Comparison of ENCODE assay signal across 1 fruit fly cellular context in the genomic region with DNA sequence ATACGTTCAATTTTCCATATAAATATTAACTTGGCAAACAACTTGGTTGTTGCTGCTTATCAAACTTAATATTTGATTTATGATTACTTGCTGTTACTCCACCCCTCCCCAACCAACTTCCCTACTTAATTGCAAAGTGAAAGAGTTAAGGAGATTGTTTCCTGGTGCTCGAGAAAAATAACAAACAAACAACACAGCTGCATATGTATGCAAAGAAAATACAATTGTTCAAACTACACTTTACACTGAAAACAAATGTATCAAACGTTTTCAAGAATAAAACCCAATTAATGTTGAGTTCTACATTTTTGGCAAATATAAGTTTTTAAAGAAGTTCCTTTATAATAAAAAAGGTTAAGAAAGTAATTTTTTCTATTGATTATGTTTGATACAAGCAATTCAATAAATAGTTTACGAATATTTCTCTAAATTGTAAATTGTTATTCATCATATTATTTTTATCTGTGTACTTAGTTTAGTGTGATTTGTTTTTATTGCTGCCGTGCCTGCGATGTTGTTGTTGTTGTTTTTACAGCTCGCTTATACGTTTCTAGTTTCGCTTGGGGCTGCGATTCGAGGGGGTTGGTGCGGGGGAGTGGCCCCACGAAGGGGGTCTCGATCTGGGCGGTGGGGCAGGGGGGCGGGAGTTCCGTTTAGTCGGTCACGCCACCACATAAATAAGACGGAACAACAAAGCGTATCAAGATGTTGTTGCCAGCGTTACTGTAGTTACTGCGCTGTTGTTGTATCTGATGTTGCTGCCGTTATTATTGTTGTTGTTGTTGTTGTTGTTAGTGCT.
TF ChIP-seq lines count a peak whose summit lies in the region.

No protein-coding gene starts in this region.

TF ChIP-seq in whole organism, embryonic, 481 proteins besides CTCF, POLR2A, EP300 and RAD21 (continued from another document and continues in another):
- TF ChIP-seq bsh (GFP tag; optimal IDR thresholded peaks at IDR 0.05; lab: Kevin White, UChicago) (peak in 1 of 2 experiments; percentile 89), slbo (GFP tag; IDR thresholded peaks at IDR 0.05; lab: Robert Waterston, UW) (peak; percentile 72), CG18619 (GFP tag; optimal IDR thresholded peaks at IDR 0.05; lab: Kevin White, UChicago) (peak; percentile 62), Fer3 (tag; optimal IDR thresholded peaks at IDR 0.05; lab: Kevin White, UChicago) (peak; percentile 80), Bteb2 (GFP tag; optimal IDR thresholded peaks at IDR 0.05; lab: Kevin White, UChicago) (peak; percentile 76), ERR (GFP tag; optimal IDR thresholded peaks at IDR 0.05; lab: Kevin White, UChicago) (peak; percentile 24), Six4 (GFP tag; optimal IDR thresholded peaks at IDR 0.05; lab: Kevin White, UChicago) (peak; percentile 65), Hr51 (GFP tag; optimal IDR thresholded peaks at IDR 0.05; lab: Kevin White, UChicago) (peak in 1 of 2 experiments; percentile 87), CG31388 (GFP tag; optimal IDR thresholded peaks at IDR 0.05; lab: Kevin White, UChicago) (no peak), Stat92E (GFP tag; optimal IDR thresholded peaks at IDR 0.05; lab: Kevin White, UChicago) (no peak), CG17385 (GFP tag; optimal IDR thresholded peaks at IDR 0.05; lab: Kevin White, UChicago) (peak; percentile 69), CG3847 (GFP tag; IDR thresholded peaks at IDR 0.05; lab: Robert Waterston, UW) (peak; percentile 59; the same call in 1 of the 2 replicates), CG3838 (GFP tag; optimal IDR thresholded peaks at IDR 0.05; lab: Kevin White, UChicago) (peak; percentile 69), zen (tag; optimal IDR thresholded peaks at IDR 0.05; lab: Kevin White, UChicago) (peak; percentile 57), crc (GFP tag; optimal IDR thresholded peaks at IDR 0.05; lab: Kevin White, UChicago) (no peak), run (tag; optimal IDR thresholded peaks at IDR 0.05; lab: Kevin White, UChicago) (peak; percentile 46), lilli (GFP tag; optimal IDR thresholded peaks at IDR 0.05; lab: Kevin White, UChicago) (peak; percentile 44), CG2712 (tag; optimal IDR thresholded peaks at IDR 0.05; lab: Kevin White, UChicago) (peak; percentile 90), Fer1 (GFP tag; optimal IDR thresholded peaks at IDR 0.05; lab: Kevin White, UChicago) (peak; percentile 41), Lpt (GFP tag; optimal IDR thresholded peaks at IDR 0.05; lab: Kevin White, UChicago) (no peak), ap (GFP tag; IDR thresholded peaks at IDR 0.05; lab: Robert Waterston, UW) (peak; percentile 15; the same call in 1 of the 2 replicates), HmgZ (tag; optimal IDR thresholded peaks at IDR 0.05; lab: Kevin White, UChicago) (peak; percentile 65), CHES-1-like (GFP tag; optimal IDR thresholded peaks at IDR 0.05; lab: Kevin White, UChicago) (peak; percentile 61), B-H1 (GFP tag; IDR thresholded peaks at IDR 0.05; lab: Robert Waterston, UW) (no peak; the same call in 2 of the 3 replicates), CG12299 (tag; optimal IDR thresholded peaks at IDR 0.05; lab: Kevin White, UChicago) (peak; percentile 45), p53 (GFP tag; optimal IDR thresholded peaks at IDR 0.05; lab: Kevin White, UChicago) (no peak), CG7372 (GFP tag; IDR thresholded peaks at IDR 0.05; lab: Robert Waterston, UW) (no peak), chm (GFP tag; IDR thresholded peaks at IDR 0.05; lab: Robert Waterston, UW) (no peak), CG9817 (tag; optimal IDR thresholded peaks at IDR 0.05; lab: Kevin White, UChicago) (peak; percentile 54), Spps (tag; optimal IDR thresholded peaks at IDR 0.05; lab: Kevin White, UChicago) (peak; percentile 46), Ravus (GFP tag; IDR thresholded peaks at IDR 0.05; lab: Robert Waterston, UW) (no peak), stc (GFP tag; IDR thresholded peaks at IDR 0.05; lab: Robert Waterston, UW) (peak; percentile 77; the same call in 1 of the 2 replicates), phol (tag; optimal IDR thresholded peaks at IDR 0.05; lab: Kevin White, UChicago) (peak; percentile 87), mam (GFP tag; optimal IDR thresholded peaks at IDR 0.05; lab: Kevin White, UChicago) (peak; percentile 44), corto (GFP tag; optimal IDR thresholded peaks at IDR 0.05; lab: Kevin White, UChicago) (no peak), fu2 (GFP tag; optimal IDR thresholded peaks at IDR 0.05; lab: Kevin White, UChicago) (peak; percentile 5), gsb-n (tag; optimal IDR thresholded peaks at IDR 0.05; lab: Kevin White, UChicago) (peak; percentile 65), CG11398 (GFP tag; optimal IDR thresholded peaks at IDR 0.05; lab: Kevin White, UChicago) (peak; percentile 59), dpn (GFP tag; optimal IDR thresholded peaks at IDR 0.05; lab: Kevin White, UChicago) (peak; percentile 44 to 59), salm (tag; optimal IDR thresholded peaks at IDR 0.05; lab: Kevin White, UChicago) (peak; percentile 44), CG8478 (optimal IDR thresholded peaks at IDR 0.05; lab: Kevin White, UChicago) (no peak), oc (tag; optimal IDR thresholded peaks at IDR 0.05; lab: Kevin White, UChicago) (peak; percentile 51), Camta (GFP tag; optimal IDR thresholded peaks at IDR 0.05; lab: Kevin White, UChicago) (peak; percentile 70), ftz-f1 (GFP tag; optimal IDR thresholded peaks at IDR 0.05; lab: Kevin White, UChicago) (no peak), pnt (GFP tag; optimal IDR thresholded peaks at IDR 0.05; lab: Kevin White, UChicago) (peak; percentile 38), emc (GFP tag; optimal IDR thresholded peaks at IDR 0.05; lab: Kevin White, UChicago) (no peak), kay (GFP tag; optimal IDR thresholded peaks at IDR 0.05; lab: Kevin White, UChicago) (peak; percentile 12), chinmo (GFP tag; IDR thresholded peaks at IDR 0.05; lab: Robert Waterston, UW; ENCODE audit: partially characterized antibody) (peak; percentile 96), Mes4 (GFP tag; optimal IDR thresholded peaks at IDR 0.05; lab: Kevin White, UChicago) (peak; percentile 36), odd (GFP tag; optimal IDR thresholded peaks at IDR 0.05; lab: Kevin White, UChicago) (peak; percentile 72), CG2875 (GFP tag; optimal IDR thresholded peaks at IDR 0.05; lab: Kevin White, UChicago) (peak; percentile 61), Asciz (GFP tag; optimal IDR thresholded peaks at IDR 0.05; lab: Kevin White, UChicago) (peak; percentile 85), Hmr (GFP tag; optimal IDR thresholded peaks at IDR 0.05; lab: Kevin White, UChicago) (peak; percentile 72), exex (tag; optimal IDR thresholded peaks at IDR 0.05; lab: Kevin White, UChicago) (peak; percentile 21), Atf-2 (GFP tag; optimal IDR thresholded peaks at IDR 0.05; lab: Kevin White, UChicago) (peak; percentile 24), CG8089 (GFP tag; optimal IDR thresholded peaks at IDR 0.05; lab: Kevin White, UChicago) (peak; percentile 42), BtbVII (GFP tag; optimal IDR thresholded peaks at IDR 0.05; lab: Kevin White, UChicago) (peak; percentile 10), Dek (tag; optimal IDR thresholded peaks at IDR 0.05; lab: Kevin White, UChicago) (peak; percentile 64), CG11723 (GFP tag; optimal IDR thresholded peaks at IDR 0.05; lab: Kevin White, UChicago) (peak; percentile 10), ara (GFP tag; IDR thresholded peaks at IDR 0.05; lab: Robert Waterston, UW) (no peak), Jarid2 (GFP tag; optimal IDR thresholded peaks at IDR 0.05; lab: Kevin White, UChicago) (peak; percentile 34), CG9609 (GFP tag; optimal IDR thresholded peaks at IDR 0.05; lab: Kevin White, UChicago) (no peak), otp (GFP tag; IDR thresholded peaks at IDR 0.05; lab: Robert Waterston, UW) (no peak), CG2129 (GFP tag; IDR thresholded peaks at IDR 0.05; lab: Robert Waterston, UW; ENCODE audit: partially characterized antibody) (no peak), prd (optimal IDR thresholded peaks at IDR 0.05; lab: Kevin White, UChicago) (no peak), prd (GFP tag; IDR thresholded peaks at IDR 0.05; lab: Robert Waterston, UW) (peak; percentile 70; the same call in 2 of the 3 replicates), Ssrp (tag; optimal IDR thresholded peaks at IDR 0.05; lab: Kevin White, UChicago) (peak; percentile 75), HLH54F (GFP tag; optimal IDR thresholded peaks at IDR 0.05; lab: Kevin White, UChicago) (no peak), CG13624 (GFP tag; optimal IDR thresholded peaks at IDR 0.05; lab: Kevin White, UChicago) (peak; percentile 53), CG4282 (GFP tag; optimal IDR thresholded peaks at IDR 0.05; lab: Kevin White, UChicago) (no peak), CG7745 (tag; optimal IDR thresholded peaks at IDR 0.05; lab: Kevin White, UChicago) (no peak), Gug (GFP tag; IDR thresholded peaks at IDR 0.05; lab: Robert Waterston, UW) (no peak), CG18262 (tag; optimal IDR thresholded peaks at IDR 0.05; lab: Kevin White, UChicago) (peak; percentile 89), CG8281 (tag; optimal IDR thresholded peaks at IDR 0.05; lab: Kevin White, UChicago) (no peak), CG10959 (GFP tag; IDR thresholded peaks at IDR 0.05; lab: Robert Waterston, UW) (no peak), repo (GFP tag; optimal IDR thresholded peaks at IDR 0.05; lab: Kevin White, UChicago) (no peak), zf30C (GFP tag; optimal IDR thresholded peaks at IDR 0.05; lab: Kevin White, UChicago) (peak; percentile 65), CG4854 (GFP tag; optimal IDR thresholded peaks at IDR 0.05; lab: Kevin White, UChicago) (peak; percentile 32), BEAF-32 (GFP tag; optimal IDR thresholded peaks at IDR 0.05; lab: Kevin White, UChicago) (no peak), Mrtf (GFP tag; IDR thresholded peaks at IDR 0.05; lab: Robert Waterston, UW) (no peak), CG17829 (tag; optimal IDR thresholded peaks at IDR 0.05; lab: Kevin White, UChicago) (peak; percentile 83), Oaz (GFP tag; IDR thresholded peaks at IDR 0.05; lab: Robert Waterston, UW) (0 out of 2 replicates have a peak, but pooled peaks have one; percentile 12), h (optimal IDR thresholded peaks at IDR 0.05; lab: Kevin White, UChicago) (no peak), dmrt11E (tag; optimal IDR thresholded peaks at IDR 0.05; lab: Kevin White, UChicago) (peak; percentile 82), CG30431 (GFP tag; optimal IDR thresholded peaks at IDR 0.05; lab: Kevin White, UChicago) (no peak), CG17912 (GFP tag; optimal IDR thresholded peaks at IDR 0.05; lab: Kevin White, UChicago) (no peak), Meics (GFP tag; optimal IDR thresholded peaks at IDR 0.05; lab: Kevin White, UChicago) (peak; percentile 79), usp (GFP tag; optimal IDR thresholded peaks at IDR 0.05; lab: Kevin White, UChicago) (no peak), grau (tag; optimal IDR thresholded peaks at IDR 0.05; lab: Kevin White, UChicago) (peak; percentile 88), insv (GFP tag; optimal IDR thresholded peaks at IDR 0.05; lab: Kevin White, UChicago) (no peak), CG30020 (tag; optimal IDR thresholded peaks at IDR 0.05; lab: Kevin White, UChicago) (peak; percentile 35), CG2889 (GFP tag; IDR thresholded peaks at IDR 0.05; lab: Robert Waterston, UW) (no peak), sqz (GFP tag; optimal IDR thresholded peaks at IDR 0.05; lab: Kevin White, UChicago) (peak; percentile 9), chif (GFP tag; optimal IDR thresholded peaks at IDR 0.05; lab: Kevin White, UChicago) (peak; percentile 51 to 62), CG2199 (GFP tag; IDR thresholded peaks at IDR 0.05; lab: Robert Waterston, UW) (no peak), ato (GFP tag; IDR thresholded peaks at IDR 0.05; lab: Robert Waterston, UW; ENCODE audit: partially characterized antibody) (no peak), CG8359 (GFP tag; optimal IDR thresholded peaks at IDR 0.05; lab: Kevin White, UChicago; ENCODE audit: borderline replicate concordance) (no peak), pfk (GFP tag; optimal IDR thresholded peaks at IDR 0.05; lab: Kevin White, UChicago) (no peak), inv (GFP tag; IDR thresholded peaks at IDR 0.05; lab: Robert Waterston, UW; ENCODE audit: partially characterized antibody) (no peak), Poxn (GFP tag; IDR thresholded peaks at IDR 0.05; lab: Robert Waterston, UW) (no peak), CG6791 (GFP tag; IDR thresholded peaks at IDR 0.05; lab: Robert Waterston, UW; ENCODE audit: partially characterized antibody) (no peak), tna (GFP tag; IDR thresholded peaks at IDR 0.05; lab: Robert Waterston, UW; ENCODE audit: partially characterized antibody) (no peak), E2f1 (GFP tag; IDR thresholded peaks at IDR 0.05; lab: Robert Waterston, UW) (no peak; the same call in 1 of the 2 replicates), CG31441 (GFP tag; IDR thresholded peaks at IDR 0.05; lab: Robert Waterston, UW) (peak; percentile 90), stwl (tag; optimal IDR thresholded peaks at IDR 0.05; lab: Kevin White, UChicago) (no peak), CG14014 (GFP tag; IDR thresholded peaks at IDR 0.05; lab: Robert Waterston, UW) (peak; percentile 30; the same call in 1 of the 2 replicates), zfh2 (GFP tag; optimal IDR thresholded peaks at IDR 0.05; lab: Kevin White, UChicago) (no peak), CG1792 (GFP tag; optimal IDR thresholded peaks at IDR 0.05; lab: Kevin White, UChicago) (peak; percentile 35), CG4617 (GFP tag; optimal IDR thresholded peaks at IDR 0.05; lab: Kevin White, UChicago; ENCODE audit: borderline replicate concordance) (peak; percentile 19), jing (GFP tag; optimal IDR thresholded peaks at IDR 0.05; lab: Kevin White, UChicago) (no peak), Myb (GFP tag; optimal IDR thresholded peaks at IDR 0.05; lab: Kevin White, UChicago) (no peak), CG30403 (GFP tag; optimal IDR thresholded peaks at IDR 0.05; lab: Kevin White, UChicago) (peak; percentile 76), B-H2 (GFP tag; optimal IDR thresholded peaks at IDR 0.05; lab: Kevin White, UChicago) (peak; percentile 27), CG31224 (GFP tag; IDR thresholded peaks at IDR 0.05; lab: Robert Waterston, UW) (0 out of 2 replicates have a peak, but pooled peaks have one; percentile 34), ac (GFP tag; optimal IDR thresholded peaks at IDR 0.05; lab: Kevin White, UChicago) (no peak), nerfin-1 (tag; optimal IDR thresholded peaks at IDR 0.05; lab: Kevin White, UChicago) (peak; percentile 77), Usf (GFP tag; optimal IDR thresholded peaks at IDR 0.05; lab: Kevin White, UChicago) (no peak), NC2α (GFP tag; optimal IDR thresholded peaks at IDR 0.05; lab: Kevin White, UChicago) (peak; percentile 48), Dfd (GFP tag; optimal IDR thresholded peaks at IDR 0.05; lab: Kevin White, UChicago) (peak in 1 of 2 experiments; percentile 77), unpg (GFP tag; optimal IDR thresholded peaks at IDR 0.05; lab: Kevin White, UChicago) (peak; percentile 83), trem (tag; optimal IDR thresholded peaks at IDR 0.05; lab: Kevin White, UChicago) (peak; percentile 74)
